Fruit fly (Drosophila melanogaster) whole organism, embryonic: ENCODE data around the gene inaE.

Source experiments
- Ada2b ChIP-seq: fragments of 200-800 bp; sonication (Bioruptor generic); IDR thresholded peaks from 2 replicates; pipeline ENCODE4 v1.3.6; 2022; ENCODE audit warnings: missing biosample characterization, missing genetic modification characterization
- CG10654 ChIP-seq: fragments of 200-800 bp; sonication (Bioruptor generic); optimal IDR thresholded peaks from 2 replicates; lab custom pipeline; 2016; ENCODE audit warnings: missing biosample characterization, missing genetic modification characterization
- CG10979 ChIP-seq: fragments of 200-800 bp; sonication (Bioruptor generic); optimal IDR thresholded peaks from 2 replicates; lab custom pipeline; 2018; ENCODE audit warnings: missing biosample characterization, mild to moderate bottlenecking, missing genetic modification characterization, moderate library complexity
- CG11723 ChIP-seq: fragments of 200-800 bp; sonication (Bioruptor generic); optimal IDR thresholded peaks from 2 replicates; lab custom pipeline; 2017; ENCODE audit warnings: missing biosample characterization, mild to moderate bottlenecking, missing genetic modification characterization
- CG12769 ChIP-seq: fragments of 200-800 bp; sonication (Bioruptor generic); optimal IDR thresholded peaks from 2 replicates; lab custom pipeline; 2019; ENCODE audit warnings: missing biosample characterization, mild to moderate bottlenecking, missing genetic modification characterization, moderate library complexity
- CG1603 ChIP-seq: fragments of 200-800 bp; sonication (Bioruptor generic); optimal IDR thresholded peaks from 2 replicates; lab custom pipeline; 2019; ENCODE audit warnings: missing biosample characterization, mild to moderate bottlenecking, missing genetic modification characterization, moderate library complexity
- CG16813 ChIP-seq: fragments of 200-800 bp; sonication (Bioruptor generic); IDR thresholded peaks from 3 replicates; pipeline ENCODE4 v1.3.6; 2022; ENCODE audit warnings: missing biosample characterization, missing genetic modification characterization; ENCODE audit not compliant: partially characterized antibody
- CG18599 ChIP-seq: fragments of 200-800 bp; sonication (Bioruptor generic); optimal IDR thresholded peaks from 3 replicates; lab custom pipeline; 2017; ENCODE audit warnings: missing biosample characterization, missing genetic modification characterization, mild to moderate bottlenecking, moderate library complexity, missing genetic modification reagents
- CG2712 ChIP-seq: fragments of 200-800 bp; optimal IDR thresholded peaks from 3 replicates; lab custom pipeline; 2019; ENCODE audit warnings: missing biosample characterization, mild to moderate bottlenecking, missing genetic modification characterization, moderate library complexity
- CG31224 ChIP-seq: fragments of 200-800 bp; sonication (Bioruptor generic); IDR thresholded peaks from 2 replicates; pipeline ENCODE4 v1.3.6; 2022; ENCODE audit warnings: missing biosample characterization, missing genetic modification characterization
- CG33213 ChIP-seq: fragments of 200-800 bp; sonication (Bioruptor generic); optimal IDR thresholded peaks from 3 replicates; lab custom pipeline; 2016; ENCODE audit warnings: missing biosample characterization, missing genetic modification characterization
- CG3726 ChIP-seq: fragments of 200-800 bp; sonication (Bioruptor generic); IDR thresholded peaks from 3 replicates; pipeline ENCODE4, ENCODE4 v1.3.6; 2022; ENCODE audit warnings: missing biosample characterization, missing genetic modification characterization
- CG3838 ChIP-seq: fragments of 200-800 bp; sonication (Bioruptor generic); optimal IDR thresholded peaks from 3 replicates; lab custom pipeline; 2016; ENCODE audit warnings: missing biosample characterization, missing genetic modification characterization
- CG4424 ChIP-seq: fragments of 200-800 bp; sonication (Bioruptor generic); optimal IDR thresholded peaks from 3 replicates; lab custom pipeline; 2016; ENCODE audit warnings: missing biosample characterization, missing genetic modification characterization
- CG5245 ChIP-seq: fragments of 200-800 bp; sonication (Bioruptor generic); optimal IDR thresholded peaks from 3 replicates; lab custom pipeline; 2016; ENCODE audit warnings: missing biosample characterization, missing genetic modification characterization
- CG7839 ChIP-seq: fragments of 200-800 bp; sonication (Bioruptor generic); optimal IDR thresholded peaks from 3 replicates; lab custom pipeline; 2018; ENCODE audit warnings: missing biosample characterization, mild to moderate bottlenecking, missing genetic modification characterization, moderate library complexity
- CG8478 ChIP-seq: fragments of >200 bp; optimal IDR thresholded peaks from 2 replicates; lab custom pipeline; 2018
- CG9932 ChIP-seq: fragments of 200-800 bp; sonication (Bioruptor generic); IDR thresholded peaks from 2 replicates; pipeline ENCODE4 v1.3.6; 2022; ENCODE audit warnings: missing biosample characterization, missing genetic modification characterization
- Chrac-16 ChIP-seq: fragments of 200-800 bp; sonication (Bioruptor generic); optimal IDR thresholded peaks from 3 replicates; lab custom pipeline; 2016; ENCODE audit warnings: missing biosample characterization, missing genetic modification characterization
- Dip2 ChIP-seq: fragments of 200-800 bp; sonication (Bioruptor generic); IDR thresholded peaks from 2 replicates; pipeline ENCODE4 v1.3.6; 2022; ENCODE audit warnings: missing biosample characterization, missing genetic modification characterization
- E2f1 ChIP-seq: fragments of 200-800 bp; sonication (Bioruptor generic); IDR thresholded peaks from 2 replicates; pipeline ENCODE4 v1.3.6; 2022; ENCODE audit warnings: missing biosample characterization, missing genetic modification characterization
- Fer1 ChIP-seq: fragments of 200-800 bp; sonication (Bioruptor generic); optimal IDR thresholded peaks from 2 replicates; lab custom pipeline; 2017; ENCODE audit warnings: missing biosample characterization, mild to moderate bottlenecking, missing genetic modification characterization
- HLH4C ChIP-seq: fragments of 200-800 bp; sonication (Bioruptor generic); IDR thresholded peaks from 3 replicates; pipeline ENCODE4 v1.3.6; 2022; ENCODE audit warnings: missing biosample characterization, missing genetic modification characterization; ENCODE audit not compliant: partially characterized antibody
- HmgD ChIP-seq: fragments of 200-800 bp; sonication (Bioruptor generic); optimal IDR thresholded peaks from 3 replicates; lab custom pipeline; 2016; ENCODE audit warnings: missing biosample characterization, missing genetic modification characterization
- Hr3 ChIP-seq: fragments of 200-800 bp; sonication (Bioruptor generic); optimal IDR thresholded peaks from 3 replicates; lab custom pipeline; 2016; ENCODE audit warnings: missing biosample characterization, missing genetic modification characterization
- Hsf ChIP-seq: fragments of 200-800 bp; sonication (Bioruptor generic); optimal IDR thresholded peaks from 3 replicates; lab custom pipeline; 2016; ENCODE audit warnings: missing biosample characterization, missing genetic modification characterization
- Kr ChIP-seq: fragments of 200-800 bp; sonication (Bioruptor generic); optimal IDR thresholded peaks from 2 replicates; lab custom pipeline; 2017; ENCODE audit warnings: missing biosample characterization, mild to moderate bottlenecking, missing genetic modification characterization
- Lpt ChIP-seq: fragments of >200 bp; optimal IDR thresholded peaks from 2 replicates; lab custom pipeline; 2018; ENCODE audit warnings: missing biosample characterization, missing genetic modification characterization
- MBD-R2 ChIP-seq: fragments of 200-800 bp; sonication (Bioruptor generic); IDR thresholded peaks from 2 replicates; pipeline ENCODE4 v1.3.6; 2022; ENCODE audit warnings: missing biosample characterization, missing genetic modification characterization
- Med ChIP-seq: fragments of 200-800 bp; sonication (Bioruptor generic); peaks from one replicate; lab custom pipeline; 2016; ENCODE audit warnings: missing biosample characterization, missing genetic modification characterization, mild to moderate bottlenecking, inconsistent platforms, moderate library complexity
- Meics ChIP-seq: fragments of 200-800 bp; sonication (Bioruptor generic); optimal IDR thresholded peaks from 2 replicates; lab custom pipeline; 2017; ENCODE audit warnings: missing biosample characterization, mild to moderate bottlenecking, missing genetic modification characterization
- Nf-YB ChIP-seq: fragments of 200-800 bp; sonication (Bioruptor generic); optimal IDR thresholded peaks from 3 replicates; lab custom pipeline; 2019; ENCODE audit warnings: missing biosample characterization, mild to moderate bottlenecking, missing genetic modification characterization, moderate library complexity
- abd-A ChIP-seq: fragments of 200-800 bp; sonication (Bioruptor generic); optimal IDR thresholded peaks from 3 replicates; lab custom pipeline; 2019; ENCODE audit warnings: missing biosample characterization, mild to moderate bottlenecking, missing genetic modification characterization, moderate library complexity
- bcd ChIP-seq: fragments of 200-800 bp; sonication (Bioruptor generic); optimal IDR thresholded peaks from 2 replicates; lab custom pipeline; 2017; ENCODE audit warnings: missing biosample characterization, mild to moderate bottlenecking, missing genetic modification characterization
- cg ChIP-seq: fragments of 200-800 bp; sonication (Bioruptor generic); optimal IDR thresholded peaks from 3 replicates; lab custom pipeline; 2019; ENCODE audit warnings: missing biosample characterization, mild to moderate bottlenecking, missing genetic modification characterization, moderate library complexity
- chn ChIP-seq: fragments of 200-800 bp; sonication (Bioruptor generic); optimal IDR thresholded peaks from 2 replicates; lab custom pipeline; 2016; ENCODE audit warnings: missing biosample characterization, missing genetic modification characterization
- danr ChIP-seq: fragments of 200-800 bp; sonication (Bioruptor generic); IDR thresholded peaks from 2 replicates; pipeline ENCODE4 v1.3.6; 2022; ENCODE audit warnings: missing biosample characterization, missing genetic modification characterization
- gro ChIP-seq: fragments of 200-800 bp; sonication (Bioruptor generic); optimal IDR thresholded peaks from 2 replicates; lab custom pipeline; 2016; ENCODE audit warnings: missing biosample characterization, missing genetic modification characterization
- gsb ChIP-seq: fragments of 200-800 bp; sonication (Bioruptor generic); IDR thresholded peaks from 2 replicates; pipeline ENCODE4 v1.3.6; 2022; ENCODE audit warnings: missing biosample characterization, missing genetic modification characterization
- kay ChIP-seq: fragments of 200-800 bp; sonication (Bioruptor generic); optimal IDR thresholded peaks from 2 replicates; lab custom pipeline; 2016; ENCODE audit warnings: missing biosample characterization, missing genetic modification characterization
- nerfin-1 ChIP-seq: fragments of 200-800 bp; sonication (Bioruptor generic); optimal IDR thresholded peaks from 3 replicates; lab custom pipeline; 2019; ENCODE audit warnings: missing biosample characterization, mild to moderate bottlenecking, missing genetic modification characterization, moderate library complexity
- repo ChIP-seq: fragments of 200-800 bp; sonication (Bioruptor generic); optimal IDR thresholded peaks from 2 replicates; lab custom pipeline; 2016; ENCODE audit warnings: missing biosample characterization, missing genetic modification characterization
- stc ChIP-seq: fragments of 200-800 bp; sonication (Bioruptor generic); IDR thresholded peaks from 2 replicates; pipeline ENCODE4 v1.3.6; 2022; ENCODE audit warnings: missing biosample characterization, missing genetic modification characterization
- tna ChIP-seq: fragments of 200-800 bp; sonication (Bioruptor generic); IDR thresholded peaks from 2 replicates; pipeline ENCODE4 v1.3.6; 2022; ENCODE audit warnings: missing biosample characterization, missing genetic modification characterization; ENCODE audit not compliant: partially characterized antibody
- ttk ChIP-seq: fragments of 200-800 bp; sonication (Bioruptor generic); IDR thresholded peaks from 2 replicates; pipeline ENCODE4 v2.1.2; 2022; ENCODE audit warnings: missing biosample characterization, missing genetic modification characterization
- unpg ChIP-seq: fragments of 200-800 bp; sonication (Bioruptor generic); optimal IDR thresholded peaks from 3 replicates; lab custom pipeline; 2018; ENCODE audit warnings: missing biosample characterization, mild to moderate bottlenecking, missing genetic modification characterization, moderate library complexity
- wor ChIP-seq: fragments of 200-800 bp; sonication (Bioruptor generic); IDR thresholded peaks from 2 replicates; pipeline ENCODE4 v1.3.6; 2022; ENCODE audit warnings: missing biosample characterization, missing genetic modification characterization
- zen2 ChIP-seq: fragments of 200-800 bp; sonication (Bioruptor generic); IDR thresholded peaks from 3 replicates; pipeline ENCODE4 v1.3.6; 2022; ENCODE audit warnings: missing biosample characterization, missing genetic modification characterization; ENCODE audit not compliant: partially characterized antibody
- zfh1 ChIP-seq: fragments of 200-800 bp; sonication (Bioruptor generic); IDR thresholded peaks from 3 replicates; pipeline ENCODE4 v1.3.6; 2022; ENCODE audit warnings: missing biosample characterization, missing genetic modification characterization

The inaE gene

DNA sequence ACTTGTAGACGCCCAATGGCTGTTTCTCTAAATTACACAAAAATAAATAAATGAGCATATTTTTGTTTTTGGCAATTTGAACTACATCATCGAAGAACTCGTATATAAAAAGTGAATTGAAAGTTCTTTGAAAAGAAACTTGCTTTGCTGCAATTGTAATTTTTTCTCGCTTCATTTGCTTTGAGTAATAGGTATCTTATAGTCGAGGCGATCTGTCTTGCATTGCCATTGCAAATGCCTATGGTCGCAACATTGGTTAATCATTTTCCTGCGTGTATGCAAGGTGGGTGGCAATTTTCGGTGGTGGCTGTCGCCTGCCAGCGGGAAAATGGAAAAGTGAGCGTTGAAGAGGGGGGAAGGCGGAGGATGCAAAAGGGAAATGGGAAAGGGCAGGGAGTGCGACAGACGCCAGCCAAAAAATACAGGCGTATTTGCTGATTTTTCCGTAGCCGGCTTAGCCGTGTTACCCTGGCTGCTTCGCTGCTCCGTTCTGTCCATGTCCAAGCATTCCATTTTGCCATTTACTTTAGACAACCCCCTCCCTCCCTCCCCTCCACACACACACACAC lies 3.9 kb downstream of the inaE start (continued):
- TF ChIP-seq CG16813 (GFP tag; lab: Robert Waterston, UW) (0 out of 3 replicates have a peak, but pooled peaks have one; percentile 42), CG10979 (tag; lab: Kevin White, UChicago) (peak; percentile 16), CG1603 (tag; lab: Kevin White, UChicago) (no peak), Meics (GFP tag; lab: Kevin White, UChicago) (no peak), Lpt (GFP tag; lab: Kevin White, UChicago) (no peak), zfh1 (0 out of 3 replicates have a peak, but pooled peaks have one; percentile 10), cg (peak; percentile 17), CG7839 (tag; lab: Kevin White, UChicago) (peak; percentile 20), HLH4C (GFP tag; lab: Robert Waterston, UW) (peak; percentile 62; the same call in 2 of the 3 replicates), MBD-R2 (no peak), Med (peak; percentile 81), CG33213 (GFP tag; lab: Kevin White, UChicago) (no peak), nerfin-1 (tag; lab: Kevin White, UChicago) (peak; percentile 88), CG8478 (lab: Kevin White, UChicago) (no peak), CG4424 (GFP tag; lab: Kevin White, UChicago) (no peak), Fer1 (GFP tag; lab: Kevin White, UChicago) (no peak), abd-A (peak; percentile 36), repo (no peak)

DNA sequence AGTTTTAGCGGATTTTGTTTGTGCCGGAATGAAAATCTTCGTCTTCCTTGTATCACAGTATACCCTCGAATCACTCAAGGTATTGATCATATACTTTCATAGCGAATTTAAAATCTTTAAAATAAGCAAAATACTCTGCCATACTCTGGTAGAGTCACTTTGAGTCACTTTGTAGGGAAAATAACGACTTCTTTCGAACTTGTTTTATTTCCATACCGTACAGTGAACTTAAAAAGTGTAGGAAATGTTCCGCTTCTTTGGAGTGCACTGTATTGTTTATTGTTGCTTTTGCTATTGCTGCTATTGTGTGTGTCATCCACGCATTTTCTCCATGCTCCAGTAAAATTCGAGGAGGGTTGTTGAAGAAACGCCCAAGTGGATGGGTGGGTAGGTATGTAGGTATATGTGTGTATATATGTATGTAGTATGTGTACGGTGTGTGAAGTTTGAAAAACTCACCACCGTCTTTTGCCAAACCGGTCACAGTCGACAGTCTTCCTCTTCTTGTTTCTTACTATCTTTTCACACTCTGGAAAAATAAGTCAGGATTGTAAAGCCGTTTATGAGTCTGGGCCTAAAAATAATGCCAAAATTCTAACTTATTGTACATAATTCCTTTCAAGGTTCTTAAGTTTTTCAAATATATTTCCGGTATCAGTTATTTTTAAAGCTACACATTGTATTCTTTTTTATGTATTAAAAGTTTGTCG lies 5.6 kb downstream of the inaE start:
- TF ChIP-seq Nf-YB (GFP tag; lab: Kevin White, UChicago) (no peak), Hr3 (GFP tag; lab: Kevin White, UChicago) (no peak), CG2712 (tag; lab: Kevin White, UChicago) (peak; percentile 48), stc (GFP tag; lab: Robert Waterston, UW) (no peak), Dip2 (GFP tag; lab: Robert Waterston, UW) (no peak), bcd (no peak), zen2 (GFP tag; lab: Robert Waterston, UW) (no peak), Ada2b (GFP tag; lab: Robert Waterston, UW) (peak; percentile 23; the same call in 1 of the 2 replicates), CG3838 (GFP tag; lab: Kevin White, UChicago) (no peak), E2f1 (GFP tag; lab: Robert Waterston, UW) (0 out of 2 replicates have a peak, but pooled peaks have one; percentile 19), unpg (peak; percentile 40), CG5245 (GFP tag; lab: Kevin White, UChicago) (no peak), CG31224 (GFP tag; lab: Robert Waterston, UW) (no peak), Chrac-16 (GFP tag; lab: Kevin White, UChicago) (no peak), wor (GFP tag; lab: Robert Waterston, UW) (no peak), CG1603 (tag; lab: Kevin White, UChicago) (peak; percentile 59), CG3726 (no peak), danr (GFP tag; lab: Robert Waterston, UW) (no peak), CG10654 (GFP tag; lab: Kevin White, UChicago) (no peak), Kr (GFP tag; lab: Kevin White, UChicago) (no peak), Hsf (peak; percentile 33), HmgD (GFP tag; lab: Kevin White, UChicago) (no peak), chn (GFP tag; lab: Kevin White, UChicago) (no peak), gsb (GFP tag; lab: Robert Waterston, UW) (no peak), CG11723 (GFP tag; lab: Kevin White, UChicago) (peak; percentile 7), ttk (GFP tag; lab: Robert Waterston, UW) (no peak), gro (no peak), CG12769 (tag; lab: Kevin White, UChicago) (peak; percentile 43), tna (no peak), CG9932 (peak; percentile 36; the same call in 1 of the 2 replicates), kay (GFP tag; lab: Kevin White, UChicago) (peak; percentile 34), CG18599 (peak; percentile 73)
